Fruit fly (Drosophila melanogaster): ENCODE data around the gene CG9287.

Gene CG9287

DNA sequence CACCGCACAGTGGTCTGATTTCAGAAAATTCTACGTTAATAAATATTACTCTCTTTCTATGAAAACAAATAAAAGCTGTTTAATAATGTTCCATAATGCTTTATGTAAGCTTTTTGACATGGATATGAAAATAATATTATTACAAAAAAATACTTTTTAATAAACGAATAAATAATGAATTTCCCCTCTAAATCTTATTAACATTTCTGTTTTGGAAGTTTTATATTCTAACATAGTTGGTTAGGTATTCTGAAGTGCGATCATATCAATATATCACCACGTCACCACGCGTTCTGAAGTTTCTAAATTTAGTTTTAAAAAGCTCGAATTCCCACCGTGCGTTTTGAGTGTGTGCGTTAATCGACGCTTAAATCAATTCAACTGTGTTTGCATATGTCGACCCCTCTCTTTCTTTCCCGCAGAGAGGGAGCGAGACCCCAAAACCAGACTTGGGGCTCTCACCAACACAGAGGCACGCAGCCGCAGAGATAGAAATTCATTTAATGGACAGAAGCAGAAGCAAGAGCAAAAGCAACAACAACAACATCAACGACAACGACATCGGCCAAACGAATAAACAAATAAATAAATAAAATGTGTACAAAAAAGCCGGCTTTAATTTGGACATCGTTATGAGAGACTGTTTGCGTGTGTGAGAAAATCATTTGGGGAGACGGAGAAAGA lies 11.8 kb upstream of the CG9287 start (continued):
- TF ChIP-seq cwo (GFP tag; optimal IDR thresholded peaks at IDR 0.05) (peak; percentile 80), kni (GFP tag; optimal IDR thresholded peaks at IDR 0.05) (peak; percentile 83), Hr78 (GFP tag; optimal IDR thresholded peaks at IDR 0.05) (peak in 1 of 2 experiments; percentile 86), CG15601 (tag; optimal IDR thresholded peaks at IDR 0.05) (peak; percentile 91), CG12299 (tag; optimal IDR thresholded peaks at IDR 0.05) (peak; percentile 81), Ptx1 (GFP tag; IDR thresholded peaks at IDR 0.05) (peak; percentile 76), CG6765 (GFP tag; optimal IDR thresholded peaks at IDR 0.05) (peak; percentile 83), jumu (GFP tag; optimal IDR thresholded peaks at IDR 0.05) (peak; percentile 46), Side (GFP tag; optimal IDR thresholded peaks at IDR 0.05) (peak; percentile 57), Elba2 (GFP tag; optimal IDR thresholded peaks at IDR 0.05) (no peak), aop (GFP tag; IDR thresholded peaks at IDR 0.05) (no peak), CG12659 (GFP tag; optimal IDR thresholded peaks at IDR 0.05) (peak; percentile 89), CG5245 (GFP tag; optimal IDR thresholded peaks at IDR 0.05) (peak; percentile 56), CG4360 (GFP tag; IDR thresholded peaks at IDR 0.05) (peak; percentile 84), Neu2 (GFP tag; optimal IDR thresholded peaks at IDR 0.05; ENCODE audit: borderline replicate concordance) (no peak), CG13894 (tag; optimal IDR thresholded peaks at IDR 0.05) (peak; percentile 52), her (GFP tag; optimal IDR thresholded peaks at IDR 0.05) (peak; percentile 43), CG33557 (GFP tag; optimal IDR thresholded peaks at IDR 0.05) (peak; percentile 90), Dip3 (GFP tag; optimal IDR thresholded peaks at IDR 0.05) (no peak), jigr1 (GFP tag; IDR thresholded peaks at IDR 0.05) (peak; percentile 48; the same call in 1 of the 3 replicates), CG8944 (GFP tag; optimal IDR thresholded peaks at IDR 0.05) (peak; percentile 42), dimm (GFP tag; IDR thresholded peaks at IDR 0.05) (no peak), inv (GFP tag; IDR thresholded peaks at IDR 0.05; ENCODE audit: partially characterized antibody) (no peak), pfk (GFP tag; optimal IDR thresholded peaks at IDR 0.05) (no peak), usp (GFP tag; optimal IDR thresholded peaks at IDR 0.05) (no peak), CG10959 (GFP tag; IDR thresholded peaks at IDR 0.05) (0 out of 2 replicates have a peak, but pooled peaks have one; percentile 11), amos (GFP tag; IDR thresholded peaks at IDR 0.05; ENCODE audit: partially characterized antibody) (no peak), CG31441 (GFP tag; IDR thresholded peaks at IDR 0.05) (peak; percentile 96), Aef1 (GFP tag; IDR thresholded peaks at IDR 0.05) (peak; percentile 49; the same call in 2 of the 3 replicates), CG1233 (GFP tag; optimal IDR thresholded peaks at IDR 0.05) (peak; percentile 84), Hey (tag; optimal IDR thresholded peaks at IDR 0.05) (no peak), NC2β (GFP tag; optimal IDR thresholded peaks at IDR 0.05) (peak; percentile 57), luna (GFP tag; optimal IDR thresholded peaks at IDR 0.05) (no peak), so (GFP tag; IDR thresholded peaks at IDR 0.05) (peak; percentile 78; the same call in 1 of the 3 replicates), schlank (tag; optimal IDR thresholded peaks at IDR 0.05) (no peak), Bteb2 (GFP tag; optimal IDR thresholded peaks at IDR 0.05) (peak; percentile 54), CoRest (tag; optimal IDR thresholded peaks at IDR 0.05) (peak; percentile 96), Dbx (GFP tag; IDR thresholded peaks at IDR 0.05) (peak; percentile 61; the same call in 1 of the 3 replicates), caup (GFP tag; optimal IDR thresholded peaks at IDR 0.05; ENCODE audit: severe bottlenecking) (peak; percentile 86), ase (GFP tag; IDR thresholded peaks at IDR 0.05) (peak; percentile 45; the same call in 1 of the 3 replicates), BtbVII (GFP tag; optimal IDR thresholded peaks at IDR 0.05) (peak; percentile 87), gro (GFP tag; optimal IDR thresholded peaks at IDR 0.05) (peak; percentile 61), dmrt99B (tag; optimal IDR thresholded peaks at IDR 0.05) (peak; percentile 94), Nf-YA (GFP tag; IDR thresholded peaks at IDR 0.05) (no peak), lmd (GFP tag; IDR thresholded peaks at IDR 0.05) (peak; percentile 78), pho (GFP tag; optimal IDR thresholded peaks at IDR 0.05) (peak; percentile 70), CG11085 (GFP tag; IDR thresholded peaks at IDR 0.05) (no peak; the same call in 1 of the 2 replicates), CG2199 (GFP tag; IDR thresholded peaks at IDR 0.05) (peak; percentile 51; the same call in 1 of the 3 replicates), gce (GFP tag; IDR thresholded peaks at IDR 0.05) (0 out of 3 replicates have a peak, but pooled peaks have one; percentile 38)

Data from whole organism, embryonic.